Fruit fly (Drosophila melanogaster) whole organism, adult: ENCODE measurements around the gene CG12811.

Experiments used
- CG11617 ChIP-seq: fragments of 200-800 bp; sonication (Bioruptor generic); optimal IDR thresholded peaks from 2 replicates; lab custom pipeline; 2017; ENCODE audit warnings: mild to moderate bottlenecking, missing biosample characterization, missing genetic modification reagents, missing genetic modification characterization
- Hr96 ChIP-seq: fragments of 200-800 bp; sonication (Bioruptor generic); optimal IDR thresholded peaks from 2 replicates; lab custom pipeline; 2016; ENCODE audit warnings: missing biosample characterization, missing genetic modification characterization
- tj ChIP-seq: fragments of 200-800 bp; sonication (Bioruptor generic); optimal IDR thresholded peaks from 3 replicates; lab custom pipeline; 2017; ENCODE audit warnings: missing biosample characterization, mild to moderate bottlenecking, missing genetic modification characterization, moderate library complexity

- TF ChIP-seq tj (GFP tag; lab: Kevin White, UChicago) (no peak), Hr96 (GFP tag; lab: Kevin White, UChicago) (no peak), CG11617 (GFP tag; lab: Kevin White, UChicago) (no peak)
Measured at dm6 chr3R:10056647-10057046, 8.1 kb upstream of the CG12811 start.
